Fruit fly (Drosophila melanogaster): ENCODE data around the gene Alr.

The Alr gene

dm6 chrX:19769821-19770519, 21.9 kb downstream of the Alr start (continued):
- no peak for TF ChIP-seq CG10543 (GFP tag; optimal IDR thresholded peaks at IDR 0.05)
- TF ChIP-seq fd96Cb (tag; optimal IDR thresholded peaks at IDR 0.05) = peak; percentile 64
- TF ChIP-seq ato (GFP tag; IDR thresholded peaks at IDR 0.05; ENCODE audit: partially characterized antibody) = no peak
- no peak for TF ChIP-seq CG1647 (GFP tag; optimal IDR thresholded peaks at IDR 0.05)
- TF ChIP-seq CG1024 (GFP tag; IDR thresholded peaks at IDR 0.05) = no peak
- no peak for TF ChIP-seq danr (GFP tag; IDR thresholded peaks at IDR 0.05)
- peak; percentile 6 for TF ChIP-seq NK7.1 (GFP tag; optimal IDR thresholded peaks at IDR 0.05)
- no peak for TF ChIP-seq gro (GFP tag; optimal IDR thresholded peaks at IDR 0.05)
- TF ChIP-seq CG14710 (tag; optimal IDR thresholded peaks at IDR 0.05) = peak; percentile 66
- no peak for TF ChIP-seq mld (GFP tag; IDR thresholded peaks at IDR 0.05; ENCODE audit: partially characterized antibody)
- TF ChIP-seq HLH3B (GFP tag; IDR thresholded peaks at IDR 0.05) = no peak
- TF ChIP-seq zen2 (GFP tag; IDR thresholded peaks at IDR 0.05; ENCODE audit: partially characterized antibody) = no peak
- peak; percentile 74 for TF ChIP-seq Ets65A (GFP tag)
- TF ChIP-seq emc (GFP tag; optimal IDR thresholded peaks at IDR 0.05) = no peak
- TF ChIP-seq Asciz (GFP tag; optimal IDR thresholded peaks at IDR 0.05) = peak; percentile 5
- TF ChIP-seq CG33213 (GFP tag; optimal IDR thresholded peaks at IDR 0.05) = no peak
- TF ChIP-seq Spps (tag; optimal IDR thresholded peaks at IDR 0.05) = peak; percentile 58
- no peak for TF ChIP-seq ind (GFP tag; optimal IDR thresholded peaks at IDR 0.05)
- no peak for TF ChIP-seq hkb (optimal IDR thresholded peaks at IDR 0.05)
- peak; percentile 46; the same call in 1 of the 2 replicates for TF ChIP-seq hkb (GFP tag; IDR thresholded peaks at IDR 0.05)
- TF ChIP-seq tup (GFP tag; optimal IDR thresholded peaks at IDR 0.05) = no peak
- TF ChIP-seq pfk (GFP tag; optimal IDR thresholded peaks at IDR 0.05) = no peak
- TF ChIP-seq CG7357 (GFP tag; IDR thresholded peaks at IDR 0.05) = no peak
- no peak for TF ChIP-seq CG6272 (GFP tag; IDR thresholded peaks at IDR 0.05)
- TF ChIP-seq tna (GFP tag; IDR thresholded peaks at IDR 0.05; ENCODE audit: partially characterized antibody) = no peak
- peak; percentile 14 for TF ChIP-seq ems (GFP tag; optimal IDR thresholded peaks at IDR 0.05)
- no peak for TF ChIP-seq Lhr (GFP tag; optimal IDR thresholded peaks at IDR 0.05)
- no peak for TF ChIP-seq Eip74EF (GFP tag; optimal IDR thresholded peaks at IDR 0.05)
- TF ChIP-seq sc (optimal IDR thresholded peaks at IDR 0.05) = no peak
- no peak for TF ChIP-seq sc (GFP tag; optimal IDR thresholded peaks at IDR 0.05)
- no peak for TF ChIP-seq eyg (GFP tag; optimal IDR thresholded peaks at IDR 0.05)
- no peak for TF ChIP-seq CG6765 (GFP tag; optimal IDR thresholded peaks at IDR 0.05)
- TF ChIP-seq mam (GFP tag; optimal IDR thresholded peaks at IDR 0.05) = no peak
- no peak for TF ChIP-seq fu2 (GFP tag; optimal IDR thresholded peaks at IDR 0.05)
- peak; percentile 6 for TF ChIP-seq CG10654 (GFP tag; optimal IDR thresholded peaks at IDR 0.05)
- peak; percentile 6 for TF ChIP-seq CG15011 (GFP tag; optimal IDR thresholded peaks at IDR 0.05)
- no peak for TF ChIP-seq Oaz (GFP tag; IDR thresholded peaks at IDR 0.05)
- TF ChIP-seq CG10462 (GFP tag; optimal IDR thresholded peaks at IDR 0.05) = no peak
- TF ChIP-seq CG12659 (GFP tag; optimal IDR thresholded peaks at IDR 0.05) = no peak
- TF ChIP-seq onecut (GFP tag; IDR thresholded peaks at IDR 0.05) = peak; percentile 37; the same call in 1 of the 2 replicates
- TF ChIP-seq Hr3 (GFP tag; optimal IDR thresholded peaks at IDR 0.05) = no peak
- TF ChIP-seq z (GFP tag; IDR thresholded peaks at IDR 0.05) = no peak
- TF ChIP-seq Tbp (GFP tag; optimal IDR thresholded peaks at IDR 0.05) = no peak
- peak; percentile 88 for TF ChIP-seq Xrp1 (GFP tag; IDR thresholded peaks at IDR 0.05)
- TF ChIP-seq cad (GFP tag; optimal IDR thresholded peaks at IDR 0.05) = no peak
- TF ChIP-seq Dek (tag; optimal IDR thresholded peaks at IDR 0.05) = no peak
- TF ChIP-seq dmrt99B (tag; optimal IDR thresholded peaks at IDR 0.05) = peak; percentile 34
- peak; percentile 42 for TF ChIP-seq Oli (tag; optimal IDR thresholded peaks at IDR 0.05)
- peak; percentile 87 for TF ChIP-seq dmrt11E (tag; optimal IDR thresholded peaks at IDR 0.05)
- TF ChIP-seq fd3F (GFP tag; optimal IDR thresholded peaks at IDR 0.05) = no peak
- peak; percentile 37 for TF ChIP-seq CG1603 (tag; optimal IDR thresholded peaks at IDR 0.05)
